Worm (Caenorhabditis elegans) whole organism, midembryonic: Measurements from ENCODE around the gene qns-1.

Experiments used
- T22C8.4 ChIP-seq: fragments of 200-800 bp; sonication (Bioruptor generic); IDR thresholded peaks from 2 replicates; pipeline ENCODE4 v1.3.6; 2022; ENCODE audit warnings: missing genetic modification characterization, missing compliant biosample characterization
- cog-1 ChIP-seq: sonication (generic microtip); optimal IDR thresholded peaks from 2 replicates; lab custom pipeline; 2016; ENCODE audit warnings: missing genetic modification characterization, missing compliant biosample characterization
- flt-1 ChIP-seq: fragments of 200-800 bp; sonication (Bioruptor generic); IDR thresholded peaks from 2 replicates; pipeline ENCODE4 v1.3.6; 2022; ENCODE audit warnings: missing genetic modification characterization, missing compliant biosample characterization
- med-1 ChIP-seq: sonication (generic microtip); optimal IDR thresholded peaks from 2 replicates; lab custom pipeline; 2017; ENCODE audit warnings: missing genetic modification characterization, mild to moderate bottlenecking, missing compliant biosample characterization, antibody characterized with exemption, missing genetic modification reagents; ENCODE audit not compliant: insufficient read depth
- ref-1 ChIP-seq: fragments of 200-800 bp; sonication (Bioruptor generic); conservative IDR thresholded peaks from 2 replicates; pipeline ENCODE4 v1.3.6; 2022; ENCODE audit warnings: missing genetic modification reagents, missing genetic modification characterization, missing compliant biosample characterization
- tab-1 ChIP-seq: fragments of 200-800 bp; sonication (Bioruptor generic); IDR thresholded peaks from 2 replicates; pipeline ENCODE4 v1.3.6; 2022; ENCODE audit warnings: missing genetic modification characterization, missing compliant biosample characterization
- ztf-23 ChIP-seq: fragments of 200-800 bp; sonication (Bioruptor generic); IDR thresholded peaks from 2 replicates; pipeline ENCODE4 v1.3.6; 2022; ENCODE audit warnings: missing genetic modification reagents, missing genetic modification characterization, missing compliant biosample characterization

- no peak for TF ChIP-seq ref-1 (GFP tag; lab: Robert Waterston, UW)
- TF ChIP-seq flt-1 (GFP tag; lab: Robert Waterston, UW): no peak
- no peak for TF ChIP-seq ztf-23 (GFP tag; lab: Robert Waterston, UW)
- no peak for TF ChIP-seq cog-1 (tag; lab: Kevin White, UChicago)
- no peak for TF ChIP-seq med-1 (GFP tag; lab: Kevin White, UChicago)
- TF ChIP-seq tab-1 (GFP tag; lab: Robert Waterston, UW): no peak
- no peak for TF ChIP-seq T22C8.4 (GFP tag; lab: Robert Waterston, UW)
These were observed 41.3 kb downstream of the qns-1 start, which contains the start of gene mspn-1 for ce11 chrIV:10177779-10178178.
